Worm (Caenorhabditis elegans): Measurements from ENCODE around the gene dim-1.
A peak's percentile ranks its signal among the peaks of the same experiment; 100 is the strongest.

dim-1 gene

DNA sequence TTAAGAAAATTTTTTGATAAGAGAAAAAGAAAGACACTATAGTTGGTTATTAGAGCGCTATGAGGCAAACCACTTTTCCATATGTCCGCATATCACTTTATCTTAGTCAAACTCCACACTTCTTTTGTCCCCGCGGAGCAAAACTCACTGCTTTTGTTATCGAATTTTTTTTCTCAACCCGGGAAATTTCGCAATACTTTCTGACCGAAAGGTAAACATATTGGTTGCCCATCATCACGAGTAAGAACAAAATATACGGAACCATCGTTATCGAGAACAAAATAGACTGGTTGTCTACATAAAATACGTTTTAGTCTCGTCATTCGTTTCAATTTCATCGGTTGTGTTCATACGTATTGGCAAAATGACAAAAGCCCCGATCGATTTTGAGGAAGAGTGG lies 11.3 kb upstream of the dim-1 start, which contains the start of gene C18A11.1 (continued):
- TF ChIP-seq skn-1 (tag; optimal IDR thresholded peaks at IDR 0.05) (no peak), mdt-29 (GFP tag; IDR thresholded peaks at IDR 0.05) (no peak), unc-62 (GFP tag; optimal IDR thresholded peaks at IDR 0.05 in 1 of 2) (peak in 1 of 2 experiments; percentile 22), unc-62 (tag; optimal IDR thresholded peaks at IDR 0.05) (no peak), spr-1 (tag; optimal IDR thresholded peaks at IDR 0.05) (no peak), tra-1 (GFP tag; IDR thresholded peaks at IDR 0.05) (no peak), zfp-3 (GFP tag; conservative IDR thresholded peaks at IDR 0.05) (no peak), nhr-11 (tag; optimal IDR thresholded peaks at IDR 0.05) (no peak), php-3 (GFP tag; IDR thresholded peaks at IDR 0.05) (0 out of 2 replicates have a peak, but pooled peaks have one; percentile 7), daf-8 (GFP tag; IDR thresholded peaks at IDR 0.05) (no peak), lin-29 (GFP tag; IDR thresholded peaks at IDR 0.05) (no peak), spr-3 (GFP tag; optimal IDR thresholded peaks at IDR 0.05) (no peak), nhr-76 (tag; optimal IDR thresholded peaks at IDR 0.05) (no peak), zag-1 (tag; optimal IDR thresholded peaks at IDR 0.05) (no peak), snpc-1.2 (GFP tag; IDR thresholded peaks at IDR 0.05) (no peak), ceh-32 (tag; optimal IDR thresholded peaks at IDR 0.05; ENCODE audit: poor library complexity) (no peak), nhr-111 (GFP tag; optimal IDR thresholded peaks at IDR 0.05) (no peak), ceh-28 (tag; optimal IDR thresholded peaks at IDR 0.05) (peak; percentile 11), ZK546.5 (tag; optimal IDR thresholded peaks at IDR 0.05) (no peak), lir-3 (tag; optimal IDR thresholded peaks at IDR 0.05) (no peak), dmd-6 (GFP tag; IDR thresholded peaks at IDR 0.05) (peak; percentile 72), pha-4 (GFP tag; IDR thresholded peaks at IDR 0.05) (no peak), pha-4 (tag; optimal IDR thresholded peaks at IDR 0.05) (peak; percentile 39), dmd-8 (GFP tag; IDR thresholded peaks at IDR 0.05) (no peak), unc-39 (tag; optimal IDR thresholded peaks at IDR 0.05) (no peak), daf-12 (tag; optimal IDR thresholded peaks at IDR 0.05) (no peak), nhr-28 (tag; optimal IDR thresholded peaks at IDR 0.05) (peak; percentile 84), ceh-62 (tag; optimal IDR thresholded peaks at IDR 0.05) (no peak), Y5F2A.4 (GFP tag; optimal IDR thresholded peaks at IDR 0.05) (no peak), arid-1 (GFP tag; conservative IDR thresholded peaks at IDR 0.05) (no peak)

DNA sequence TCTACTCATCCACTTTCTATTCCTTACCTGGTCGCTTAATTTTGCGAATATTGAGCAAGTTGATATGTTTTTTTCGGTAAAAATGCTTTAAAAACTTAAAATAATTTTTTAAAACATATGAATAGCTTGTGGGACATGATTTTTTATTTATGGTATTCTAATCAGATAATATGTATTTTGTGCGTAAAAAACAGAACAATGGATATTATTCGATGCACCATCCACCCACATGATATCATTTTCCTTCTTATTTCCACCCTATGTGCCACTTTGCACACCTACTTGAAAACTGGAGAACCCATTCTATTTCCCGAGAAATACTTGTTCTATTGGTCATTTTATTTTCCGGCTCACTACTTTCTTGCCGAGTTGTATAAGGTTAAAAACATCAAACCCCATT lies 9.2 kb upstream of the dim-1 start, which contains the start of gene C18A11.2:
Gene C18A11.2, plus strand, starts transcription at position 301 of the 400 bp plus-strand sequence.
- no peak for TF ChIP-seq ZK546.5 (tag; optimal IDR thresholded peaks at IDR 0.05)

DNA sequence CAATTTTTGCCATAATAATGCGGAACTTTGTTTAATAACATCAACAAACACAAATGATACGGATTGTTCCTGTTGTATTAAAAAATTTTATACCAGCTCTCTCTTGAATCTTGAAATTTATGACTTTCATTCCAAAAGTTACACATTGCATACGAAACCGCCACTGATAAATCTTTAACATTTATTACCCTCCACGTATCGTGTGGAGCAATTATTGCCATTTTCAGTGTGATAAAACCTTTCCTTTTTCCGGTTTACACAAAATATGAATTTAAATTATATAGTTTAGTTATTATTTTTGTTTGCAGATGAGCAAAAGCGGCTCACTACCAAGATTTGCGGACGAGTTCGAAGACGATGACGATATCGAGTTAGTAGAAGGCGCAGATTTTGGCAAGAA lies 2.8 kb upstream of the dim-1 start, which contains the start of gene C18A11.3:
Gene C18A11.3, plus strand, starts transcription at position 301 of the 400 bp plus-strand sequence.
- TF ChIP-seq T26A8.4 (GFP tag; IDR thresholded peaks at IDR 0.05): no peak
- no peak for TF ChIP-seq ztf-11 (tag; optimal IDR thresholded peaks at IDR 0.05)
- TF ChIP-seq pqm-1 (tag; optimal IDR thresholded peaks at IDR 0.05): peak; percentile 28
- no peak for TF ChIP-seq nhr-25 (tag; optimal IDR thresholded peaks at IDR 0.05; ENCODE audit: borderline replicate concordance, insufficient read depth)
- TF ChIP-seq unc-130 (GFP tag; optimal IDR thresholded peaks at IDR 0.05): no peak
- no peak for TF ChIP-seq F37D6.2 (tag; optimal IDR thresholded peaks at IDR 0.05)
- no peak for TF ChIP-seq nhr-48 (tag; optimal IDR thresholded peaks at IDR 0.05)
- TF ChIP-seq R02D3.7 (tag; optimal IDR thresholded peaks at IDR 0.05): no peak
- TF ChIP-seq dve-1 (tag; optimal IDR thresholded peaks at IDR 0.05; ENCODE audit: insufficient read depth): peak; percentile 22
- TF ChIP-seq php-3 (GFP tag; IDR thresholded peaks at IDR 0.05): peak; percentile 49; the same call in 1 of the 2 replicates
- TF ChIP-seq nhr-11 (tag; optimal IDR thresholded peaks at IDR 0.05): no peak
- no peak for TF ChIP-seq mep-1 (tag; optimal IDR thresholded peaks at IDR 0.05)
- no peak for TF ChIP-seq fos-1 (tag; optimal IDR thresholded peaks at IDR 0.05)
- TF ChIP-seq zag-1 (tag; optimal IDR thresholded peaks at IDR 0.05): no peak
- no peak for TF ChIP-seq daf-16 (GFP tag; optimal IDR thresholded peaks at IDR 0.05)
- no peak for TF ChIP-seq daf-16 (tag; optimal IDR thresholded peaks at IDR 0.05)
- TF ChIP-seq zfp-2 (tag; optimal IDR thresholded peaks at IDR 0.05): no peak
- TF ChIP-seq T20F7.1 (GFP tag; optimal IDR thresholded peaks at IDR 0.05): no peak
- no peak for TF ChIP-seq gei-8 (GFP tag; optimal IDR thresholded peaks at IDR 0.05)
- TF ChIP-seq Y105C5A.15 (GFP tag; IDR thresholded peaks at IDR 0.05): no peak
- TF ChIP-seq daf-19 (GFP tag; conservative IDR thresholded peaks at IDR 0.05): no peak
- TF ChIP-seq mdl-1 (tag; optimal IDR thresholded peaks at IDR 0.05): no peak
- TF ChIP-seq lsy-2 (tag; optimal IDR thresholded peaks at IDR 0.05): no peak

All from whole organism, L4 larva.